Worm (Caenorhabditis elegans) whole organism, late embryonic: ENCODE data around the gene adr-2.

Experiments
- C08G9.2 ChIP-seq: sonication (generic microtip); optimal IDR thresholded peaks from 2 replicates; lab custom pipeline; 2016; ENCODE audit warnings: mild to moderate bottlenecking, missing genetic modification characterization, moderate library complexity, missing compliant biosample characterization
- F13H6.1 ChIP-seq: sonication (generic microtip); optimal IDR thresholded peaks from 2 replicates; lab custom pipeline; 2016; ENCODE audit warnings: missing genetic modification characterization, missing compliant biosample characterization
- K09A11.1 ChIP-seq: sonication (generic microtip); optimal IDR thresholded peaks from 2 replicates; lab custom pipeline; 2017; ENCODE audit warnings: antibody characterized with exemption, mild to moderate bottlenecking, missing genetic modification characterization, missing compliant biosample characterization; ENCODE audit not compliant: insufficient read depth
- T23F11.4 ChIP-seq: fragments of 200-800 bp; sonication (Bioruptor generic); optimal IDR thresholded peaks from 2 replicates; lab custom pipeline; 2018; ENCODE audit warnings: mild to moderate bottlenecking, missing genetic modification characterization, missing compliant biosample characterization
- ahr-1 ChIP-seq: sonication (generic microtip); optimal IDR thresholded peaks from 2 replicates; lab custom pipeline; 2016; ENCODE audit warnings: missing genetic modification characterization, missing compliant biosample characterization
- ama-1 ChIP-seq: fragments of 150-350 bp; optimal IDR thresholded peaks from 2 replicates; lab custom pipeline; 2014
- ceh-14 ChIP-seq: sonication (generic microtip); optimal IDR thresholded peaks from 2 replicates; lab custom pipeline; 2016; ENCODE audit warnings: missing genotype, missing genetic modification characterization, missing compliant biosample characterization
- ceh-18 ChIP-seq: sonication (generic microtip); optimal IDR thresholded peaks from 2 replicates; lab custom pipeline; 2016; ENCODE audit warnings: missing genetic modification characterization, missing compliant biosample characterization
- ceh-19 ChIP-seq: fragments of 200-800 bp; sonication (Bioruptor generic); optimal IDR thresholded peaks from 2 replicates; lab custom pipeline; 2018; ENCODE audit warnings: mild to moderate bottlenecking, missing genetic modification characterization, missing compliant biosample characterization
- ceh-2 ChIP-seq: sonication (generic microtip); optimal IDR thresholded peaks from 2 replicates; lab custom pipeline; 2016; ENCODE audit warnings: missing genotype, missing genetic modification characterization, missing compliant biosample characterization
- ceh-24 ChIP-seq: sonication (generic microtip); optimal IDR thresholded peaks from 2 replicates; lab custom pipeline; 2016; ENCODE audit warnings: mild to moderate bottlenecking, missing genetic modification characterization, missing compliant biosample characterization
- ceh-45 ChIP-seq: fragments of 200-800 bp; sonication (Bioruptor generic); IDR thresholded peaks from 2 replicates; pipeline ENCODE4 v1.3.6; 2022; ENCODE audit warnings: missing genetic modification reagents, missing genetic modification characterization, missing compliant biosample characterization
- ceh-48 ChIP-seq: sonication (generic microtip); optimal IDR thresholded peaks from 2 replicates; lab custom pipeline; 2016; ENCODE audit warnings: missing genetic modification characterization, inconsistent platforms, missing compliant biosample characterization
- ceh-9 ChIP-seq: sonication (generic microtip); optimal IDR thresholded peaks from 2 replicates; lab custom pipeline; 2016; ENCODE audit warnings: mild to moderate bottlenecking, missing genetic modification characterization, inconsistent platforms, missing compliant biosample characterization
- che-1 ChIP-seq: sonication (generic microtip); optimal IDR thresholded peaks from 2 replicates; lab custom pipeline; 2016; ENCODE audit warnings: mild to moderate bottlenecking, missing genetic modification characterization, missing compliant biosample characterization
- dve-1 ChIP-seq: sonication (generic microtip); optimal IDR thresholded peaks from 2 replicates; lab custom pipeline; 2017; ENCODE audit warnings: antibody characterized with exemption, mild to moderate bottlenecking, missing genetic modification characterization, missing compliant biosample characterization
- elt-2 ChIP-seq: sonication (generic microtip); optimal IDR thresholded peaks from 2 replicates; lab custom pipeline; 2016; ENCODE audit warnings: missing genetic modification reagents, missing genetic modification characterization, missing compliant biosample characterization
- fax-1 ChIP-seq: sonication (generic microtip); optimal IDR thresholded peaks from 2 replicates; lab custom pipeline; 2016; ENCODE audit warnings: missing genotype, missing genetic modification characterization, missing compliant biosample characterization
- gmeb-2 ChIP-seq: sonication (generic microtip); optimal IDR thresholded peaks from 2 replicates; lab custom pipeline; 2016; ENCODE audit warnings: missing genetic modification characterization, inconsistent platforms, missing compliant biosample characterization
- hlh-15 ChIP-seq: sonication (generic microtip); optimal IDR thresholded peaks from 2 replicates; lab custom pipeline; 2016; ENCODE audit warnings: missing genetic modification characterization, missing compliant biosample characterization
- hlh-30 ChIP-seq: sonication (generic microtip); optimal IDR thresholded peaks from 2 replicates; lab custom pipeline; 2017; ENCODE audit warnings: antibody characterized with exemption, missing genetic modification characterization, missing compliant biosample characterization; ENCODE audit not compliant: insufficient read depth
- hlh-6 ChIP-seq: sonication (generic microtip); optimal IDR thresholded peaks from 2 replicates; lab custom pipeline; 2016; ENCODE audit warnings: missing genotype, missing genetic modification characterization, missing compliant biosample characterization
- hlh-8 ChIP-seq: sonication (generic microtip); optimal IDR thresholded peaks from 2 replicates; lab custom pipeline; 2016; ENCODE audit warnings: missing genotype, missing genetic modification characterization, missing compliant biosample characterization
- lim-6 ChIP-seq: sonication (generic microtip); optimal IDR thresholded peaks from 2 replicates; lab custom pipeline; 2016; ENCODE audit warnings: missing genetic modification characterization, missing compliant biosample characterization
- lin-11 ChIP-seq: fragments of 200-800 bp; sonication (Bioruptor generic); optimal IDR thresholded peaks from 2 replicates; lab custom pipeline; 2018; ENCODE audit warnings: mild to moderate bottlenecking, missing genetic modification characterization, missing compliant biosample characterization
- madf-2 ChIP-seq: sonication (generic microtip); optimal IDR thresholded peaks from 2 replicates; lab custom pipeline; 2017; ENCODE audit warnings: missing genetic modification characterization, missing compliant biosample characterization
- mec-3 ChIP-seq: sonication (generic microtip); optimal IDR thresholded peaks from 2 replicates; lab custom pipeline; 2016; ENCODE audit warnings: borderline replicate concordance, missing genetic modification characterization, missing compliant biosample characterization
- nhr-11 ChIP-seq: fragments of 150-350 bp; optimal IDR thresholded peaks from 2 replicates; lab custom pipeline; 2014; ENCODE audit warnings: missing biosample characterization, missing genetic modification characterization
- nhr-232 ChIP-seq: sonication (generic microtip); optimal IDR thresholded peaks from 2 replicates; lab custom pipeline; 2016; ENCODE audit warnings: missing genetic modification characterization, missing compliant biosample characterization
- npax-4 ChIP-seq: sonication (generic microtip); optimal IDR thresholded peaks from 2 replicates; lab custom pipeline; 2016; ENCODE audit warnings: missing genetic modification characterization, missing compliant biosample characterization
- pag-3 ChIP-seq: sonication (generic microtip); optimal IDR thresholded peaks from 2 replicates; lab custom pipeline; 2016; ENCODE audit warnings: missing compliant biosample characterization, missing genetic modification characterization, borderline replicate concordance
- pat-9 ChIP-seq: fragments of 200-800 bp; sonication (Bioruptor generic); optimal IDR thresholded peaks from 2 replicates; lab custom pipeline; 2018; ENCODE audit warnings: mild to moderate bottlenecking, missing genetic modification characterization, moderate library complexity, missing compliant biosample characterization
- pax-1 ChIP-seq: fragments of 150-350 bp; optimal IDR thresholded peaks from 2 replicates; lab custom pipeline; 2014; ENCODE audit warnings: missing biosample characterization, missing genetic modification characterization
- pha-4 ChIP-seq: fragments of 150-350 bp; optimal IDR thresholded peaks from 2 replicates; lab custom pipeline; 2018; ENCODE audit warnings: missing biosample characterization, missing genetic modification reagents, missing genetic modification characterization
- pros-1 ChIP-seq: fragments of 150-350 bp; optimal IDR thresholded peaks from 2 replicates; lab custom pipeline; 2014; ENCODE audit warnings: missing biosample characterization, missing genetic modification reagents, missing genetic modification characterization
- ref-2 ChIP-seq: sonication (generic microtip); optimal IDR thresholded peaks from 2 replicates; lab custom pipeline; 2016; ENCODE audit warnings: missing genetic modification characterization, missing compliant biosample characterization
- sox-4 ChIP-seq: sonication (generic microtip); optimal IDR thresholded peaks from 2 replicates; lab custom pipeline; 2017; ENCODE audit warnings: mild to moderate bottlenecking, missing genetic modification characterization, inconsistent platforms, missing compliant biosample characterization
- tbx-2 ChIP-seq: sonication (generic microtip); optimal IDR thresholded peaks from 2 replicates; lab custom pipeline; 2016; ENCODE audit warnings: missing genetic modification characterization, missing compliant biosample characterization
- tbx-7 ChIP-seq: sonication (generic microtip); optimal IDR thresholded peaks from 2 replicates; lab custom pipeline; 2016; ENCODE audit warnings: missing genotype, missing genetic modification characterization, missing compliant biosample characterization
- ttx-3 ChIP-seq: sonication (generic microtip); optimal IDR thresholded peaks from 2 replicates; lab custom pipeline; 2016; ENCODE audit warnings: missing genetic modification reagents, missing genetic modification characterization, missing compliant biosample characterization
- unc-3 ChIP-seq, 2 experiments: fragments of 200-800 bp in 1 of 2; sonication (Bioruptor generic) in 1 of 2; sonication (generic microtip) in 1 of 2; conservative IDR thresholded peaks in 1 of 2; optimal IDR thresholded peaks in 1 of 2; 2 replicates each; pipeline versions ENCODE4 v1.3.6 to Lab custom; 2016 to 2022; ENCODE audit warnings: missing compliant biosample characterization in 2 of 2, missing genetic modification characterization in 2 of 2, missing genetic modification reagents in 1 of 2
- unc-42 ChIP-seq: sonication (generic microtip); optimal IDR thresholded peaks from 2 replicates; lab custom pipeline; 2016; ENCODE audit warnings: missing genotype, missing genetic modification characterization, missing compliant biosample characterization
- zip-5 ChIP-seq: sonication (generic microtip); optimal IDR thresholded peaks from 2 replicates; lab custom pipeline; 2016; ENCODE audit warnings: missing genetic modification characterization, missing compliant biosample characterization
- ztf-16 ChIP-seq: sonication (generic microtip); optimal IDR thresholded peaks from 2 replicates; lab custom pipeline; 2017; ENCODE audit warnings: missing genetic modification characterization, missing compliant biosample characterization

adr-2 gene

ce11 chrIII:7201378-7202256 lies 31.1 kb downstream of the adr-2 start, which contains the start of gene dpy-31:
Gene dpy-31 (plus strand): TSS chrIII:7202206.
- TF ChIP-seq sox-4 (tag; lab: Kevin White, UChicago) (no peak), hlh-6 (tag; lab: Kevin White, UChicago) (no peak), ceh-14 (tag; lab: Kevin White, UChicago) (no peak), ceh-2 (tag; lab: Kevin White, UChicago) (no peak), lin-11 (tag; lab: Kevin White, UChicago) (no peak), che-1 (tag; lab: Kevin White, UChicago) (no peak), C08G9.2 (tag; lab: Kevin White, UChicago) (no peak), unc-42 (tag; lab: Kevin White, UChicago) (no peak), ztf-16 (tag; lab: Kevin White, UChicago) (no peak), mec-3 (tag; lab: Kevin White, UChicago) (no peak), pax-1 (tag; lab: Kevin White, UChicago) (no peak), nhr-11 (tag; lab: Kevin White, UChicago) (no peak), gmeb-2 (tag; lab: Kevin White, UChicago) (no peak), ceh-48 (no peak), ceh-18 (tag; lab: Kevin White, UChicago) (no peak), ama-1 (lab: Kevin White, UChicago) (no peak)

- TF ChIP-seq lin-11 (tag; lab: Kevin White, UChicago): no peak
- no peak for TF ChIP-seq ceh-14 (tag; lab: Kevin White, UChicago)
Observed at ce11 chrIII:7199467-7199866, 33.2 kb downstream of the adr-2 start.

- TF ChIP-seq ceh-9 (tag; lab: Kevin White, UChicago) (no peak), mec-3 (tag; lab: Kevin White, UChicago) (no peak), lin-11 (tag; lab: Kevin White, UChicago) (no peak), ceh-19 (GFP tag; lab: Kevin White, UChicago) (no peak), pag-3 (tag; lab: Kevin White, UChicago) (no peak), pat-9 (tag; lab: Kevin White, UChicago) (no peak), F13H6.1 (tag; lab: Kevin White, UChicago) (no peak), unc-3 (GFP tag; conservative IDR thresholded peaks at IDR 0.05; lab: Robert Waterston, UW) (no peak; the same call in 1 of the 2 replicates), unc-3 (tag; optimal IDR thresholded peaks at IDR 0.05; lab: Kevin White, UChicago) (peak; percentile 12), ttx-3 (tag; lab: Kevin White, UChicago) (no peak), che-1 (tag; lab: Kevin White, UChicago) (peak; percentile 5), tbx-7 (tag; lab: Kevin White, UChicago) (peak; percentile 90), madf-2 (tag; lab: Kevin White, UChicago) (peak; percentile 20), T23F11.4 (GFP tag; lab: Kevin White, UChicago) (no peak), ceh-48 (no peak), pha-4 (tag; lab: Kevin White, UChicago) (no peak), nhr-232 (tag; lab: Kevin White, UChicago) (no peak), hlh-15 (peak; percentile 11), pros-1 (tag; lab: Kevin White, UChicago) (no peak), dve-1 (tag; lab: Kevin White, UChicago) (no peak), sox-4 (tag; lab: Kevin White, UChicago) (no peak), K09A11.1 (tag; lab: Kevin White, UChicago) (no peak), elt-2 (tag; lab: Kevin White, UChicago) (peak; percentile 69), ref-2 (tag; lab: Kevin White, UChicago) (peak; percentile 84), ceh-14 (tag; lab: Kevin White, UChicago) (peak; percentile 73), hlh-8 (tag; lab: Kevin White, UChicago) (peak; percentile 94), ama-1 (lab: Kevin White, UChicago) (no peak), hlh-30 (tag; lab: Kevin White, UChicago) (no peak), ceh-45 (GFP tag; lab: Robert Waterston, UW) (no peak), fax-1 (tag; lab: Kevin White, UChicago) (peak; percentile 74), ztf-16 (tag; lab: Kevin White, UChicago) (peak; percentile 43), lim-6 (tag; lab: Kevin White, UChicago) (peak; percentile 51), npax-4 (tag; lab: Kevin White, UChicago) (no peak), gmeb-2 (tag; lab: Kevin White, UChicago) (peak; percentile 18), tbx-2 (tag; lab: Kevin White, UChicago) (peak; percentile 87), zip-5 (peak; percentile 90), ahr-1 (peak; percentile 20), ceh-24 (tag; lab: Kevin White, UChicago) (no peak)
Observed at ce11 chrIII:7198838-7199237, 33.8 kb downstream of the adr-2 start, which contains the start of gene pfd-5. Gene pfd-5 (minus strand): TSS chrIII:7198884.
